Fruit fly (Drosophila melanogaster) whole organism, embryonic: ENCODE measurements around the gene CG5910.

Experiments
- CG1024 ChIP-seq: fragments of 200-800 bp; sonication (Bioruptor generic); IDR thresholded peaks from 2 replicates; pipeline ENCODE4 v1.3.6; 2022; ENCODE audit warnings: missing biosample characterization, missing genetic modification characterization
- CG11560 ChIP-seq: fragments of 200-800 bp; sonication (Bioruptor generic); IDR thresholded peaks from 3 replicates; pipeline ENCODE4 v1.3.6; 2022; ENCODE audit warnings: missing biosample characterization, missing genetic modification characterization
- CG11723 ChIP-seq: fragments of 200-800 bp; sonication (Bioruptor generic); optimal IDR thresholded peaks from 2 replicates; lab custom pipeline; 2017; ENCODE audit warnings: missing biosample characterization, mild to moderate bottlenecking, missing genetic modification characterization
- CG12744 ChIP-seq: fragments of 200-800 bp; sonication (Bioruptor generic); optimal IDR thresholded peaks from 2 replicates; lab custom pipeline; 2016; ENCODE audit warnings: missing biosample characterization, missing genetic modification characterization
- CG1832 ChIP-seq: fragments of 200-800 bp; sonication (Bioruptor generic); optimal IDR thresholded peaks from 2 replicates; lab custom pipeline; 2017; ENCODE audit warnings: missing biosample characterization, mild to moderate bottlenecking, missing genetic modification characterization, inconsistent platforms
- CG2120 ChIP-seq: fragments of 200-800 bp; sonication (Bioruptor generic); optimal IDR thresholded peaks from 3 replicates; lab custom pipeline; 2016; ENCODE audit warnings: missing biosample characterization, missing genetic modification characterization
- CG2678 ChIP-seq: fragments of 200-800 bp; sonication (Bioruptor generic); optimal IDR thresholded peaks from 3 replicates; lab custom pipeline; 2019; ENCODE audit warnings: missing biosample characterization, mild to moderate bottlenecking, missing genetic modification characterization, moderate library complexity
- CG2875 ChIP-seq: fragments of 200-800 bp; sonication (Bioruptor generic); optimal IDR thresholded peaks from 2 replicates; lab custom pipeline; 2017; ENCODE audit warnings: missing biosample characterization, mild to moderate bottlenecking, missing genetic modification characterization, missing genetic modification reagents
- CG30431 ChIP-seq: fragments of 200-800 bp; sonication (Bioruptor generic); optimal IDR thresholded peaks from 2 replicates; lab custom pipeline; 2017; ENCODE audit warnings: missing biosample characterization, missing genetic modification characterization
- CG31388 ChIP-seq: fragments of 200-800 bp; sonication (Bioruptor generic); optimal IDR thresholded peaks from 2 replicates; lab custom pipeline; 2016; ENCODE audit warnings: missing biosample characterization, missing genetic modification characterization
- CG32532 ChIP-seq: fragments of 200-800 bp; sonication (Bioruptor generic); IDR thresholded peaks from 2 replicates; pipeline ENCODE4 v1.3.6; 2022; ENCODE audit warnings: missing biosample characterization, missing genetic modification characterization
- CG32772 ChIP-seq: fragments of 200-800 bp; sonication (Bioruptor generic); IDR thresholded peaks from 2 replicates; pipeline ENCODE4 v1.3.6; 2022; ENCODE audit warnings: missing biosample characterization, missing genetic modification characterization
- CG34376 ChIP-seq: fragments of 200-800 bp; sonication (Bioruptor generic); optimal IDR thresholded peaks from 2 replicates; lab custom pipeline; 2018; ENCODE audit warnings: missing biosample characterization, mild to moderate bottlenecking, missing genetic modification characterization
- CG4730 ChIP-seq: fragments of 200-800 bp; sonication (Bioruptor generic); IDR thresholded peaks from 2 replicates; pipeline ENCODE4 v1.3.6; 2022; ENCODE audit warnings: missing biosample characterization, missing genetic modification characterization
- CG5245 ChIP-seq: fragments of 200-800 bp; sonication (Bioruptor generic); optimal IDR thresholded peaks from 3 replicates; lab custom pipeline; 2016; ENCODE audit warnings: missing biosample characterization, missing genetic modification characterization
- CG6654 ChIP-seq: fragments of 200-800 bp; sonication (Bioruptor generic); optimal IDR thresholded peaks from 2 replicates; lab custom pipeline; 2017; ENCODE audit warnings: missing biosample characterization, mild to moderate bottlenecking, missing genetic modification characterization
- CG7271 ChIP-seq: fragments of 200-800 bp; sonication (Bioruptor generic); optimal IDR thresholded peaks from 2 replicates; lab custom pipeline; 2018; ENCODE audit warnings: missing biosample characterization, mild to moderate bottlenecking, missing genetic modification characterization, moderate library complexity
- CG9609 ChIP-seq: fragments of 200-800 bp; sonication (Bioruptor generic); optimal IDR thresholded peaks from 3 replicates; lab custom pipeline; 2016; ENCODE audit warnings: missing biosample characterization, missing genetic modification characterization
- CG9727 ChIP-seq: fragments of 200-800 bp; sonication (Bioruptor generic); optimal IDR thresholded peaks from 3 replicates; lab custom pipeline; 2017; ENCODE audit warnings: missing biosample characterization, mild to moderate bottlenecking, missing genetic modification characterization
- H2.0 ChIP-seq: fragments of 200-800 bp; sonication (Bioruptor generic); IDR thresholded peaks from 2 replicates; pipeline ENCODE4 v1.3.6; 2022; ENCODE audit warnings: missing biosample characterization, missing genetic modification characterization
- Hand ChIP-seq: fragments of 200-800 bp; sonication (Bioruptor generic); optimal IDR thresholded peaks from 2 replicates; lab custom pipeline; 2017; ENCODE audit warnings: mild to moderate bottlenecking, missing biosample characterization, missing genetic modification reagents, missing genetic modification characterization
- Jarid2 ChIP-seq: fragments of 200-800 bp; sonication (Bioruptor generic); optimal IDR thresholded peaks from 3 replicates; lab custom pipeline; 2017; ENCODE audit warnings: mild to moderate bottlenecking, missing biosample characterization, missing genetic modification reagents, missing genetic modification characterization
- Lhr ChIP-seq: fragments of 200-800 bp; sonication (Bioruptor generic); optimal IDR thresholded peaks from 3 replicates; lab custom pipeline; 2017; ENCODE audit warnings: mild to moderate bottlenecking, missing biosample characterization, missing genetic modification reagents, missing genetic modification characterization
- Lim3 ChIP-seq: fragments of 200-800 bp; sonication (Bioruptor generic); IDR thresholded peaks from 2 replicates; pipeline ENCODE4 v1.3.6; 2022; ENCODE audit warnings: missing biosample characterization, missing genetic modification characterization
- Max ChIP-seq: fragments of 200-800 bp; sonication (Bioruptor generic); optimal IDR thresholded peaks from 2 replicates; lab custom pipeline; 2016; ENCODE audit warnings: missing biosample characterization, mild to moderate bottlenecking, missing genetic modification characterization
- Meics ChIP-seq: fragments of 200-800 bp; sonication (Bioruptor generic); optimal IDR thresholded peaks from 2 replicates; lab custom pipeline; 2017; ENCODE audit warnings: missing biosample characterization, mild to moderate bottlenecking, missing genetic modification characterization
- Oli ChIP-seq: fragments of 200-800 bp; sonication (Bioruptor generic); optimal IDR thresholded peaks from 2 replicates; lab custom pipeline; 2018; ENCODE audit warnings: missing biosample characterization, mild to moderate bottlenecking, missing genetic modification characterization, moderate library complexity
- YL-1 ChIP-seq: fragments of 200-800 bp; sonication (Bioruptor generic); optimal IDR thresholded peaks from 3 replicates; lab custom pipeline; 2017; ENCODE audit warnings: missing biosample characterization, mild to moderate bottlenecking, missing genetic modification characterization
- corto ChIP-seq: fragments of 200-800 bp; sonication (Bioruptor generic); optimal IDR thresholded peaks from 2 replicates; lab custom pipeline; 2016; ENCODE audit warnings: missing biosample characterization, mild to moderate bottlenecking, missing genetic modification characterization, moderate library complexity
- crc ChIP-seq: fragments of 200-800 bp; sonication (Bioruptor generic); optimal IDR thresholded peaks from 2 replicates; lab custom pipeline; 2016; ENCODE audit warnings: missing biosample characterization, missing genetic modification characterization
- esg ChIP-seq: fragments of 200-800 bp; sonication (Bioruptor generic); conservative IDR thresholded peaks from 2 replicates; pipeline ENCODE4 v1.3.6; 2022; ENCODE audit warnings: missing biosample characterization, missing genetic modification characterization
- exex ChIP-seq: fragments of 200-800 bp; sonication (Bioruptor generic); optimal IDR thresholded peaks from 4 replicates; lab custom pipeline; 2018; ENCODE audit warnings: missing biosample characterization, mild to moderate bottlenecking, missing genetic modification characterization, moderate library complexity
- fd64A ChIP-seq: fragments of 200-800 bp; sonication (Bioruptor generic); optimal IDR thresholded peaks from 3 replicates; lab custom pipeline; 2018; ENCODE audit warnings: missing biosample characterization, mild to moderate bottlenecking, missing genetic modification characterization
- hb ChIP-seq: fragments of 200-800 bp; sonication (Bioruptor generic); IDR thresholded peaks from 3 replicates; pipeline ENCODE4 v1.3.6; 2022; ENCODE audit warnings: missing biosample characterization, missing genetic modification characterization; ENCODE audit not compliant: partially characterized antibody
- hbn ChIP-seq: fragments of 200-800 bp; sonication (Bioruptor generic); IDR thresholded peaks from 2 replicates; pipeline ENCODE4 v1.3.6; 2022; ENCODE audit warnings: missing biosample characterization, missing genetic modification characterization; ENCODE audit not compliant: partially characterized antibody
- ind ChIP-seq: fragments of 200-800 bp; sonication (Bioruptor generic); optimal IDR thresholded peaks from 3 replicates; lab custom pipeline; 2016; ENCODE audit warnings: missing biosample characterization, missing genetic modification characterization
- jing ChIP-seq: fragments of 200-800 bp; sonication (Bioruptor generic); optimal IDR thresholded peaks from 2 replicates; lab custom pipeline; 2018; ENCODE audit warnings: missing biosample characterization, mild to moderate bottlenecking, missing genetic modification characterization
- jumu ChIP-seq: fragments of 200-800 bp; sonication (Bioruptor generic); optimal IDR thresholded peaks from 3 replicates; lab custom pipeline; 2016; ENCODE audit warnings: missing biosample characterization, missing genetic modification characterization
- mam ChIP-seq: fragments of 200-800 bp; sonication (Bioruptor generic); optimal IDR thresholded peaks from 3 replicates; lab custom pipeline; 2016; ENCODE audit warnings: missing biosample characterization, missing genetic modification characterization
- mld ChIP-seq: fragments of 200-800 bp; sonication (Bioruptor generic); IDR thresholded peaks from 3 replicates; pipeline ENCODE4 v1.3.6; 2022; ENCODE audit warnings: missing biosample characterization, missing genetic modification characterization; ENCODE audit not compliant: partially characterized antibody
- otp ChIP-seq: fragments of 200-800 bp; sonication (Bioruptor generic); IDR thresholded peaks from 3 replicates; pipeline ENCODE4, ENCODE4 v1.3.6; 2022; ENCODE audit warnings: missing biosample characterization, missing genetic modification characterization
- pfk ChIP-seq: fragments of 200-800 bp; sonication (Bioruptor generic); optimal IDR thresholded peaks from 2 replicates; lab custom pipeline; 2018; ENCODE audit warnings: missing biosample characterization, mild to moderate bottlenecking, missing genetic modification characterization, moderate library complexity
- phol ChIP-seq: fragments of 200-800 bp; sonication (Bioruptor generic); optimal IDR thresholded peaks from 3 replicates; lab custom pipeline; 2018; ENCODE audit warnings: missing biosample characterization, mild to moderate bottlenecking, missing genetic modification characterization, moderate library complexity
- repo ChIP-seq: fragments of 200-800 bp; sonication (Bioruptor generic); optimal IDR thresholded peaks from 2 replicates; lab custom pipeline; 2016; ENCODE audit warnings: missing biosample characterization, missing genetic modification characterization
- row ChIP-seq: fragments of 200-800 bp; sonication (Bioruptor generic); IDR thresholded peaks from 3 replicates; pipeline ENCODE4 v1.3.6; 2022; ENCODE audit warnings: missing biosample characterization, missing genetic modification characterization
- shn ChIP-seq: fragments of 200-800 bp; sonication (Bioruptor generic); optimal IDR thresholded peaks from 3 replicates; lab custom pipeline; 2016; ENCODE audit warnings: missing biosample characterization, missing genetic modification characterization
- tgo ChIP-seq: fragments of 200-800 bp; sonication (Bioruptor generic); IDR thresholded peaks from 3 replicates; pipeline ENCODE4 v1.3.6; 2022; ENCODE audit warnings: missing biosample characterization, missing genetic modification characterization
- unpg ChIP-seq: fragments of 200-800 bp; sonication (Bioruptor generic); optimal IDR thresholded peaks from 3 replicates; lab custom pipeline; 2018; ENCODE audit warnings: missing biosample characterization, mild to moderate bottlenecking, missing genetic modification characterization, moderate library complexity
- usp ChIP-seq: fragments of >200 bp; optimal IDR thresholded peaks from 2 replicates; lab custom pipeline; 2017; ENCODE audit warnings: missing biosample characterization, missing genetic modification characterization
- zfh2 ChIP-seq: fragments of 200-800 bp; sonication (Bioruptor generic); optimal IDR thresholded peaks from 2 replicates; lab custom pipeline; 2016; ENCODE audit warnings: missing biosample characterization, missing genetic modification characterization

Gene CG5910

dm6 chr3L:20470991-20471498 is 28.8 kb downstream of the CG5910 start (continued):
- peak; percentile 67 for TF ChIP-seq CG34376 (GFP tag; lab: Kevin White, UChicago)
- TF ChIP-seq phol, result peak; percentile 63
- no peak for TF ChIP-seq otp (GFP tag; lab: Robert Waterston, UW)
- TF ChIP-seq hb, result no peak
- 0 out of 2 replicates have a peak, but pooled peaks have one; percentile 19 for TF ChIP-seq CG4730 (GFP tag; lab: Robert Waterston, UW)
- TF ChIP-seq Oli, result peak; percentile 68
- no peak for TF ChIP-seq mld (GFP tag; lab: Robert Waterston, UW)
- 0 out of 2 replicates have a peak, but pooled peaks have one; percentile 15 for TF ChIP-seq CG32772 (GFP tag; lab: Robert Waterston, UW)
- peak; percentile 49 for TF ChIP-seq fd64A (GFP tag; lab: Kevin White, UChicago)
- TF ChIP-seq Max (GFP tag; lab: Kevin White, UChicago), result peak; percentile 55
- peak; percentile 89 for TF ChIP-seq exex (tag; lab: Kevin White, UChicago)
- TF ChIP-seq zfh2 (GFP tag; lab: Kevin White, UChicago), result no peak
- peak; percentile 32 for TF ChIP-seq ind (GFP tag; lab: Kevin White, UChicago)
- no peak for TF ChIP-seq pfk (GFP tag; lab: Kevin White, UChicago)
- peak; percentile 94 for TF ChIP-seq Meics (GFP tag; lab: Kevin White, UChicago)
- peak; percentile 23 for TF ChIP-seq jing
- TF ChIP-seq jumu (GFP tag; lab: Kevin White, UChicago), result no peak
- peak; percentile 59; the same call in 2 of the 3 replicates for TF ChIP-seq row (GFP tag; lab: Robert Waterston, UW)
- TF ChIP-seq esg (GFP tag; lab: Robert Waterston, UW), result peak; percentile 22; the same call in 1 of the 2 replicates
- no peak for TF ChIP-seq CG11560
- TF ChIP-seq CG5245, result peak; percentile 46
- TF ChIP-seq CG6654 (GFP tag; lab: Kevin White, UChicago), result peak; percentile 15
- no peak for TF ChIP-seq mam (GFP tag; lab: Kevin White, UChicago)
- peak; percentile 56 for TF ChIP-seq CG2875 (GFP tag; lab: Kevin White, UChicago)
- no peak for TF ChIP-seq CG11723
- TF ChIP-seq unpg (GFP tag; lab: Kevin White, UChicago), result peak; percentile 65
- TF ChIP-seq usp (GFP tag; lab: Kevin White, UChicago), result no peak
- TF ChIP-seq CG1024 (GFP tag; lab: Robert Waterston, UW), result peak; percentile 65
- no peak for TF ChIP-seq hbn (GFP tag; lab: Robert Waterston, UW)
- no peak for TF ChIP-seq CG30431 (GFP tag; lab: Kevin White, UChicago)
- TF ChIP-seq Lhr (GFP tag; lab: Kevin White, UChicago), result no peak
- TF ChIP-seq CG7271 (tag; lab: Kevin White, UChicago), result no peak
- TF ChIP-seq CG32532 (GFP tag; lab: Robert Waterston, UW), result peak; percentile 27; the same call in 1 of the 2 replicates
- peak; percentile 24 for TF ChIP-seq CG9727 (GFP tag; lab: Kevin White, UChicago)
- peak; percentile 9 for TF ChIP-seq Jarid2 (GFP tag; lab: Kevin White, UChicago)
- TF ChIP-seq CG9609, result no peak
- TF ChIP-seq repo (GFP tag; lab: Kevin White, UChicago), result no peak
- no peak for TF ChIP-seq shn
- no peak for TF ChIP-seq Lim3 (GFP tag; lab: Robert Waterston, UW)
- peak; percentile 36; the same call in 2 of the 3 replicates for TF ChIP-seq tgo (GFP tag; lab: Robert Waterston, UW)
- no peak for TF ChIP-seq corto (GFP tag; lab: Kevin White, UChicago)
- no peak for TF ChIP-seq CG1832 (GFP tag; lab: Kevin White, UChicago)
- no peak for TF ChIP-seq YL-1 (GFP tag; lab: Kevin White, UChicago)
- no peak for TF ChIP-seq crc
- TF ChIP-seq Hand (GFP tag; lab: Kevin White, UChicago), result peak; percentile 9
- TF ChIP-seq CG12744 (GFP tag; lab: Kevin White, UChicago), result no peak
- peak; percentile 54 for TF ChIP-seq H2.0 (GFP tag; lab: Robert Waterston, UW)
- TF ChIP-seq CG31388, result no peak
- TF ChIP-seq CG2120, result no peak
- TF ChIP-seq CG2678, result peak; percentile 38
